Fruit fly (Drosophila melanogaster): ENCODE measurements around the gene CG17111.

CG17111 gene

DNA sequence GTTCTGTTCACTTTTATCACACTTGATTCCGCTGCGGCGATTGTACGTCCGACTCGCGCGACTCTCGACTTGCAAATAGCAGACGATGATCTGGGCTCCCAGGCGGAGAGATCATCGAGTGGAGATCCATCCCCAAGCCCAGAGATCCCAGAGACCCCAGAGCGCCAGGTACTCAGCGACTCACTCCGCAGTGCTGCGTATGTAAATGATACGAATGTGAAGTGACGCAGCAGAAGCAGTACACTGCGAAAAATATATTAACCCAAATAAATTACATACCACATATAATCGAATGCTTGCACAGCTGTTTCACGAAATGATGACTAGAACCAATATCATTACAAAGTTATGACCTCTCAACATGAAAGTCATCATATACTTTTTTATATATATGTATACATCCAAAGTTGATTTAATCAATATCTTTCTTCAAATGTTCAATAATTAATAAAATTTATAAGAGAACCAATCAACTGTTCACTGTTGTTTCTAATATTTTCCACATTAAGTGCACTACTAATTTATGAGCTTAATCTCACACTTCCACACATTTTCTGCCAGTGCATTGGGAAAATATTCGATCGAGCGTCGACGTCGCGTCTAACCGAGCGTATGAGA lies at the start of gene CG17111:
Gene CG17111 (minus strand): TSS at position 51 of the 618 bp plus-strand sequence.
- TF ChIP-seq Pif1B (GFP tag; optimal IDR thresholded peaks at IDR 0.05): no peak

DNA sequence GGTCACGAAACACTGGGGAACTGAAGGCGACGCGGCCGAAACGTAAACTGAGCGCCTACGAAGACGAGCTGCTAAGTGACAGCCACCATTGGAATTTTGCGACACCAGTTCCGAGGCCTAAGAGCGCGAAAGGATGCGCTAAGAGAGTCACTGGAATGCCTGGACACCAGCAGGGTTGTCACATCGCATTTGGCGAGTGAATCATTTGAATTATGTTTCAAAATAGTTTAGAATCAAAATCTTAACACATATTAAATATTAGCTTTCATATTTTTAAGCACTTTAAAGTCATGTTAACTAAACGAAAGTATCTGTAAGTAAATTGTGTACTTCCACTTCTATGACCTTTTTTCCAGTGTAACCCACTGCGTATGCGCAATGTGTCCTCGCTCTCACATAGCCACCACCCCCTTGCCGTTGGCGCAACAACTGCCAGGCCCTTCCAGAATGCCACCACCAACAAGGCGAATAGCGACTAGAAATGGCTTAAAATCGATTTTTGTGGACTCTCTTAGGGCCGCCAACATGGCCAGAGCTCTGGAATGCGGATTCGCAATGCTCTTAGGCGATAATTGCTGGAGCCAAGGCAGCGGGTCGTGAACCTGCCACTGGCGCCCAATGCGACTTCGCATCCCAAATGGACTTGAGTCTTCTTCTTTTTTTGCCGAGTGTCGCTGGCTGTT lies 45.8 kb upstream of the CG17111 start, which contains the start of gene Cow:
Gene Cow (minus strand): TSS at position 51 of the 683 bp plus-strand sequence.
- TF ChIP-seq CG8301 (tag; optimal IDR thresholded peaks at IDR 0.05): peak; percentile 45
- peak; percentile 23 for TF ChIP-seq Pif1A (GFP tag; optimal IDR thresholded peaks at IDR 0.05)
- TF ChIP-seq CG9948 (tag; optimal IDR thresholded peaks at IDR 0.05): peak; percentile 40
- TF ChIP-seq CG12605 (GFP tag; IDR thresholded peaks at IDR 0.05): no peak
- no peak for TF ChIP-seq Snoo (tag; optimal IDR thresholded peaks at IDR 0.05)
- TF ChIP-seq CG8159 (tag; optimal IDR thresholded peaks at IDR 0.05): peak; percentile 64
- peak; percentile 60; the same call in 1 of the 3 replicates for TF ChIP-seq fd96Ca (GFP tag; IDR thresholded peaks at IDR 0.05)
- TF ChIP-seq CG4496 (GFP tag; IDR thresholded peaks at IDR 0.05): peak; percentile 66; the same call in 2 of the 3 replicates
- no peak for TF ChIP-seq CG10348 (GFP tag; IDR thresholded peaks at IDR 0.05)
- TF ChIP-seq CG15710 (tag; optimal IDR thresholded peaks at IDR 0.05): peak; percentile 56
- no peak for TF ChIP-seq D1 (tag; optimal IDR thresholded peaks at IDR 0.05)
- TF ChIP-seq Ets98B (GFP tag; IDR thresholded peaks at IDR 0.05): peak; percentile 63
- TF ChIP-seq CG14655 (GFP tag; optimal IDR thresholded peaks at IDR 0.05): peak; percentile 53
- TF ChIP-seq EcR (GFP tag; optimal IDR thresholded peaks at IDR 0.05): no peak
- TF ChIP-seq CG34367 (tag; optimal IDR thresholded peaks at IDR 0.05): peak; percentile 34
- no peak for TF ChIP-seq gl (tag; optimal IDR thresholded peaks at IDR 0.05)
- peak; percentile 14 for TF ChIP-seq Pif1B (GFP tag; optimal IDR thresholded peaks at IDR 0.05)
- no peak for TF ChIP-seq rn (GFP tag; IDR thresholded peaks at IDR 0.05)
- 0 out of 2 replicates have a peak, but pooled peaks have one; percentile 39 for TF ChIP-seq CG32121 (GFP tag; IDR thresholded peaks at IDR 0.05)
- no peak for TF ChIP-seq CG13204 (GFP tag; optimal IDR thresholded peaks at IDR 0.05)
- peak; percentile 29 for TF ChIP-seq CG17806 (tag; optimal IDR thresholded peaks at IDR 0.05)

DNA sequence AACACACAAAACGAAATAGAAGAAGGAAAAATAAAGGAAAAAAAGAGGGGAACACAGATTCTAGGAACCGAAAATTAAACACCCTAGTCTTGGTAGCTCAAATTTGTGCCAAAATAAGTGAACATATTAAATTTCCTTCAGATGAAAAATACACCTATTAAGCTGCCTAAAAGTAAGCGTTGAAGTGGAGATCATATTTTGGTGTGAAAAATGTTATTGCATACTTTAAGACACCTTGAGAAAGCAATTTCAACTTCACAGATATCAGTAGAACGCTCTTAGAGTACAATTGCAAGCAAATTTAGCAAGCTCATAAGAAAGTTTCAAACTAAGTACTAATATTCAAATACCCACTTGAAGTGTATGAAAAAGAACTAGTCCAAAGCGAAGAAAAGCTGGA lies 43.7 kb upstream of the CG17111 start:
- TF ChIP-seq CG32121 (GFP tag; IDR thresholded peaks at IDR 0.05): no peak
- TF ChIP-seq Pif1B (GFP tag; optimal IDR thresholded peaks at IDR 0.05): no peak
- TF ChIP-seq CG4496 (GFP tag; IDR thresholded peaks at IDR 0.05): no peak
- peak; percentile 13 for TF ChIP-seq CG14655 (GFP tag; optimal IDR thresholded peaks at IDR 0.05)
- peak; percentile 15 for TF ChIP-seq CG8301 (tag; optimal IDR thresholded peaks at IDR 0.05)
- TF ChIP-seq EcR (GFP tag; optimal IDR thresholded peaks at IDR 0.05): no peak

DNA sequence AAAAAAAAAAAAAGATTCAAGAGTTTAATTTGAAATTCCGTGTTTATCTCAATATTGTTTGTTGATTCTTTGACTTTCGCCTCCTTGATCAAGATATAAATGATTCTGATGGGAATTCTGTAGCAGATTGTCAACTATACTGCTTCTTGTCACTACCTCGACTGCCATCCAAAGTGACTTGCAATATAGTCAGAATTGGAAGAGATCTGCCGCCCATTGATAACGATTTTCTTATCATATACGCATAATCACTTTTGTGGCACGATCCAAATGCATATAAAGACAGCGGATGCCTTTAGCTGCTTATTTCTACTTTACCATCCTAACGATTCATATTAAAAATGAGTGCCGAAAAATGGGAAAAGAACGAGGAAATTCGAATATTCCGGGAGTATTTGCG lies 32.2 kb upstream of the CG17111 start, which contains the start of gene CG6738:
Gene CG6738 (plus strand): TSS at position 301 of the 400 bp plus-strand sequence.
- TF ChIP-seq fd96Ca (GFP tag; IDR thresholded peaks at IDR 0.05): no peak

DNA sequence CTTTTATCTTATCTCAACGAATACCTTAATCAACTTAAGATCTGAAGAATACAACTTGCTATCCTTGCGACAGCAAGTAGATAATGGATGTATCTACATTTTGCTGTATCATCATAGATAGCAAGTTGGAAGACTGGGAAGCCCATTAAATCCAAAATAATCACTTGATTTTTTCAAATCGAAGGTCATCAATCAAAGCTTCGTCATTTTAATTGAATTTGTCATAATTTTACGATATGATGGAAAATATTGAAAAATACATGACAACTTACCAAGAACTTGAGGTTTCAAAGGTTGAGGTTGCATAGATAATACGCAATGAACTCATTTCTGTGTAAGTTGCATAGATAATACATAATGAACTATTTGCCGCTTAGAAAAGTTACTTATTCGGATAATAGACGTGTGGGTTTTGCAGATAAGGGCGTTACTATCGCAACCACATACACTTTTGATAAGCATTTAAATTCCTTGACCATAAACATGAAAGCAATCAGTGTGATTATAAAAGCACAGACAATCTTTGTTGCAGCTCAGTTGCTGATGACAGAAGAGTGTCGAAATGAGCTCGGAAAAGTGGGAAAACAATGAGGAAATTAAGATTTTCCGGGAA lies 30.2 kb upstream of the CG17111 start, which contains the start of gene CG6733:
Gene CG6733 (plus strand): TSS at position 532 of the 613 bp plus-strand sequence.
- TF ChIP-seq fd96Ca (GFP tag; IDR thresholded peaks at IDR 0.05) (no peak), Pif1B (GFP tag; optimal IDR thresholded peaks at IDR 0.05) (no peak), CG4496 (GFP tag; IDR thresholded peaks at IDR 0.05) (no peak), CG9948 (tag; optimal IDR thresholded peaks at IDR 0.05) (no peak), Pif1A (GFP tag; optimal IDR thresholded peaks at IDR 0.05) (no peak), CG17806 (tag; optimal IDR thresholded peaks at IDR 0.05) (no peak), rn (GFP tag; IDR thresholded peaks at IDR 0.05) (no peak), Snoo (tag; optimal IDR thresholded peaks at IDR 0.05) (no peak), CG13204 (GFP tag; optimal IDR thresholded peaks at IDR 0.05) (no peak)

DNA sequence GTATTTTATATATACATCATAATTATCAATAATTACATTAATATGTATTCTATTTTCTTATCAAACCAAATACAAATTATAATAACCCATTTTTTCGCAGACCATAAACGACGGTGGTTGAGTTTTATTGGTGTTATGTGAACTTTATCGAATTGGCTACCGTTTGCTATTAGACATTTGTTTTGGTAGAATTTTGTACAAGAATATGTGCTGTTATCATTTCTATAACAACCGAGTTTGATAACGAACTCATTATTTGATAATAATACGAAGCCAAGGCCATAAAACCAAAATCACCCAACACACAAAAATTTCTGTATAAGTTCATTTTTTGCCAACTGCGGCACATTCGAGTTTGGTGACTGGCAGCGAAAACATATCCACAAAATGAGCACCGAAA lies 28.3 kb upstream of the CG17111 start, which contains the start of gene CG17109:
Gene CG17109 (plus strand): TSS at position 345 of the 400 bp plus-strand sequence.
- TF ChIP-seq CG15710 (tag; optimal IDR thresholded peaks at IDR 0.05): no peak
- no peak for TF ChIP-seq gl (tag; optimal IDR thresholded peaks at IDR 0.05)
- TF ChIP-seq D1 (tag; optimal IDR thresholded peaks at IDR 0.05): no peak
- TF ChIP-seq CG17806 (tag; optimal IDR thresholded peaks at IDR 0.05): no peak
- no peak for TF ChIP-seq fd96Ca (GFP tag; IDR thresholded peaks at IDR 0.05)
- TF ChIP-seq CG8159 (tag; optimal IDR thresholded peaks at IDR 0.05): no peak
- TF ChIP-seq CG12605 (GFP tag; IDR thresholded peaks at IDR 0.05): no peak
- TF ChIP-seq CG4496 (GFP tag; IDR thresholded peaks at IDR 0.05): no peak
- TF ChIP-seq CG14655 (GFP tag; optimal IDR thresholded peaks at IDR 0.05): no peak
- TF ChIP-seq rn (GFP tag; IDR thresholded peaks at IDR 0.05): no peak
- TF ChIP-seq Pif1A (GFP tag; optimal IDR thresholded peaks at IDR 0.05): no peak
- TF ChIP-seq CG32121 (GFP tag; IDR thresholded peaks at IDR 0.05): no peak
- no peak for TF ChIP-seq EcR (GFP tag; optimal IDR thresholded peaks at IDR 0.05)
- TF ChIP-seq Pif1B (GFP tag; optimal IDR thresholded peaks at IDR 0.05): no peak
- TF ChIP-seq Snoo (tag; optimal IDR thresholded peaks at IDR 0.05): no peak

Measured in whole organism, pupa.